Fruit fly (Drosophila melanogaster) whole organism, embryonic: ENCODE data around the gene Syx13.
A peak's percentile ranks its signal among the peaks of the same experiment; 100 is the strongest.

ENCODE experiments used
- Ada2b ChIP-seq: fragments of 200-800 bp; sonication (Bioruptor generic); IDR thresholded peaks from 2 replicates; pipeline ENCODE4 v1.3.6; 2022; ENCODE audit warnings: missing biosample characterization, missing genetic modification characterization
- Asciz ChIP-seq: fragments of 200-800 bp; sonication (Bioruptor generic); optimal IDR thresholded peaks from 2 replicates; lab custom pipeline; 2017; ENCODE audit warnings: missing biosample characterization, mild to moderate bottlenecking, missing genetic modification characterization, missing genetic modification reagents
- Awh ChIP-seq: fragments of 200-800 bp; sonication (Bioruptor generic); IDR thresholded peaks from 2 replicates; pipeline ENCODE4, ENCODE4 v1.3.6; 2022; ENCODE audit warnings: missing biosample characterization, missing genetic modification characterization
- Bgb ChIP-seq: fragments of 200-800 bp; sonication (Bioruptor generic); IDR thresholded peaks from 2 replicates; pipeline ENCODE4 v1.3.6; 2022; ENCODE audit warnings: missing biosample characterization, missing genetic modification characterization; ENCODE audit not compliant: partially characterized antibody
- CG10543 ChIP-seq: fragments of 200-800 bp; sonication (Bioruptor generic); optimal IDR thresholded peaks from 3 replicates; lab custom pipeline; 2017; ENCODE audit warnings: missing biosample characterization, mild to moderate bottlenecking, missing genetic modification characterization, moderate library complexity
- CG10959 ChIP-seq: fragments of 200-800 bp; sonication (Bioruptor generic); IDR thresholded peaks from 2 replicates; pipeline ENCODE4 v1.3.6; 2022; ENCODE audit warnings: missing biosample characterization, missing genetic modification characterization
- CG11695 ChIP-seq: fragments of 200-800 bp; sonication (Bioruptor generic); IDR thresholded peaks from 3 replicates; pipeline ENCODE4 v1.3.6; 2022; ENCODE audit warnings: missing biosample characterization, missing genetic modification characterization
- CG14667 ChIP-seq: fragments of 200-800 bp; sonication (Bioruptor generic); IDR thresholded peaks from 2 replicates; pipeline ENCODE4 v1.3.6; 2022; ENCODE audit warnings: missing biosample characterization, missing genetic modification characterization
- CG15073 ChIP-seq: fragments of 200-800 bp; sonication (Bioruptor generic); optimal IDR thresholded peaks from 2 replicates; lab custom pipeline; 2016; ENCODE audit warnings: missing biosample characterization, missing genetic modification characterization
- CG18476 ChIP-seq: fragments of 200-800 bp; sonication (Bioruptor generic); optimal IDR thresholded peaks from 2 replicates; lab custom pipeline; 2016; ENCODE audit warnings: missing biosample characterization, mild to moderate bottlenecking, missing genetic modification characterization
- CG2199 ChIP-seq: fragments of 200-800 bp; sonication (Bioruptor generic); IDR thresholded peaks from 3 replicates; pipeline ENCODE4 v1.3.6; 2022; ENCODE audit warnings: missing biosample characterization, missing genetic modification characterization
- CG31224 ChIP-seq: fragments of 200-800 bp; sonication (Bioruptor generic); IDR thresholded peaks from 2 replicates; pipeline ENCODE4 v1.3.6; 2022; ENCODE audit warnings: missing biosample characterization, missing genetic modification characterization
- CG33213 ChIP-seq: fragments of 200-800 bp; sonication (Bioruptor generic); optimal IDR thresholded peaks from 3 replicates; lab custom pipeline; 2016; ENCODE audit warnings: missing biosample characterization, missing genetic modification characterization
- CG4707 ChIP-seq: fragments of 200-800 bp; sonication (Bioruptor generic); optimal IDR thresholded peaks from 2 replicates; lab custom pipeline; 2018; ENCODE audit warnings: missing biosample characterization, mild to moderate bottlenecking, missing genetic modification characterization, moderate library complexity
- CG6175 ChIP-seq: fragments of 200-800 bp; sonication (Bioruptor generic); IDR thresholded peaks from 3 replicates; pipeline ENCODE4 v1.3.6; 2022; ENCODE audit warnings: missing biosample characterization, missing genetic modification characterization
- CG7372 ChIP-seq: fragments of 200-800 bp; sonication (Bioruptor generic); IDR thresholded peaks from 2 replicates; pipeline ENCODE4 v1.3.6; 2022; ENCODE audit warnings: missing biosample characterization, missing genetic modification characterization
- CG9797 ChIP-seq: fragments of 200-800 bp; sonication (Bioruptor generic); optimal IDR thresholded peaks from 3 replicates; lab custom pipeline; 2018; ENCODE audit warnings: missing biosample characterization, mild to moderate bottlenecking, missing genetic modification characterization
- Dek ChIP-seq: fragments of 200-800 bp; sonication (Bioruptor generic); optimal IDR thresholded peaks from 3 replicates; lab custom pipeline; 2019; ENCODE audit warnings: missing biosample characterization, mild to moderate bottlenecking, missing genetic modification characterization, moderate library complexity
- Dip3 ChIP-seq: fragments of 200-800 bp; sonication (Bioruptor generic); optimal IDR thresholded peaks from 3 replicates; lab custom pipeline; 2016; ENCODE audit warnings: missing biosample characterization, missing genetic modification characterization
- Elba2 ChIP-seq: fragments of 200-800 bp; sonication (Bioruptor generic); optimal IDR thresholded peaks from 3 replicates; lab custom pipeline; 2016; ENCODE audit warnings: missing biosample characterization, missing genetic modification characterization
- Fer3 ChIP-seq: fragments of 200-800 bp; sonication (Bioruptor generic); optimal IDR thresholded peaks from 2 replicates; lab custom pipeline; 2018; ENCODE audit warnings: missing biosample characterization, mild to moderate bottlenecking, missing genetic modification characterization, moderate library complexity
- H15 ChIP-seq: fragments of 200-800 bp; sonication (Bioruptor generic); IDR thresholded peaks from 3 replicates; pipeline ENCODE4 v1.3.6; 2022; ENCODE audit warnings: missing biosample characterization, missing genetic modification characterization
- HHEX ChIP-seq: fragments of 200-800 bp; sonication (Bioruptor generic); optimal IDR thresholded peaks from 3 replicates; lab custom pipeline; 2017; ENCODE audit warnings: missing biosample characterization, mild to moderate bottlenecking, missing genetic modification characterization, missing genetic modification reagents
- HLHmδ ChIP-seq: fragments of 200-800 bp; sonication (Bioruptor generic); optimal IDR thresholded peaks from 2 replicates; lab custom pipeline; 2018; ENCODE audit warnings: missing biosample characterization, mild to moderate bottlenecking, missing genetic modification characterization, moderate library complexity
- Mes4 ChIP-seq: fragments of 200-800 bp; sonication (Bioruptor generic); optimal IDR thresholded peaks from 2 replicates; lab custom pipeline; 2016; ENCODE audit warnings: missing biosample characterization, missing genetic modification characterization
- NFAT ChIP-seq: fragments of 200-800 bp; sonication (Bioruptor generic); IDR thresholded peaks from 2 replicates; pipeline ENCODE4 v1.3.6; 2022; ENCODE audit warnings: missing biosample characterization, missing genetic modification characterization
- Ptx1 ChIP-seq: fragments of 200-800 bp; sonication (Bioruptor generic); IDR thresholded peaks from 2 replicates; pipeline ENCODE4 v1.3.6; 2022; ENCODE audit warnings: missing biosample characterization, missing genetic modification characterization
- Ravus ChIP-seq: fragments of 200-800 bp; sonication (Bioruptor generic); IDR thresholded peaks from 2 replicates; pipeline ENCODE4 v1.3.6; 2022; ENCODE audit warnings: missing biosample characterization, missing genetic modification characterization
- Sry-β ChIP-seq: fragments of 200-800 bp; sonication (Bioruptor generic); optimal IDR thresholded peaks from 2 replicates; lab custom pipeline; 2018; ENCODE audit warnings: missing biosample characterization, mild to moderate bottlenecking, missing genetic modification characterization, moderate library complexity
- amos ChIP-seq: fragments of 200-800 bp; sonication (Bioruptor generic); IDR thresholded peaks from 2 replicates; pipeline ENCODE4 v1.3.6; 2022; ENCODE audit warnings: missing biosample characterization, missing genetic modification characterization; ENCODE audit not compliant: partially characterized antibody
- bbx ChIP-seq: fragments of 200-800 bp; sonication (Bioruptor generic); IDR thresholded peaks from 2 replicates; pipeline ENCODE4 v1.3.6; 2022; ENCODE audit warnings: missing biosample characterization, missing genetic modification characterization; ENCODE audit not compliant: partially characterized antibody
- bcd ChIP-seq: fragments of 200-800 bp; sonication (Bioruptor generic); optimal IDR thresholded peaks from 2 replicates; lab custom pipeline; 2017; ENCODE audit warnings: missing biosample characterization, mild to moderate bottlenecking, missing genetic modification characterization
- cato ChIP-seq: fragments of 200-800 bp; sonication (Bioruptor generic); optimal IDR thresholded peaks from 2 replicates; lab custom pipeline; 2016; ENCODE audit warnings: missing biosample characterization, missing genetic modification characterization, borderline replicate concordance
- cg ChIP-seq: fragments of 200-800 bp; sonication (Bioruptor generic); optimal IDR thresholded peaks from 3 replicates; lab custom pipeline; 2019; ENCODE audit warnings: missing biosample characterization, mild to moderate bottlenecking, missing genetic modification characterization, moderate library complexity
- esg ChIP-seq: fragments of 200-800 bp; sonication (Bioruptor generic); conservative IDR thresholded peaks from 2 replicates; pipeline ENCODE4 v1.3.6; 2022; ENCODE audit warnings: missing biosample characterization, missing genetic modification characterization
- hkb ChIP-seq, 2 experiments: fragments of 200-800 bp in 1 of 2; fragments of >200 bp in 1 of 2; sonication (Bioruptor generic) in 1 of 2; IDR thresholded peaks in 1 of 2; optimal IDR thresholded peaks in 1 of 2; 2 replicates each; pipeline versions ENCODE4 v1.3.6 to Lab custom; 2017 to 2022; ENCODE audit warnings: missing biosample characterization in 1 of 2, missing genetic modification characterization in 1 of 2
- ken ChIP-seq: fragments of 200-800 bp; sonication (Bioruptor generic); IDR thresholded peaks from 3 replicates; pipeline ENCODE4 v1.3.6; 2022; ENCODE audit warnings: missing biosample characterization, missing genetic modification characterization
- knrl ChIP-seq: fragments of 200-800 bp; sonication (Bioruptor generic); IDR thresholded peaks from 3 replicates; pipeline ENCODE4 v1.3.6; 2022; ENCODE audit warnings: missing biosample characterization, missing genetic modification characterization; ENCODE audit not compliant: partially characterized antibody
- peb ChIP-seq: fragments of 200-800 bp; sonication (Bioruptor generic); IDR thresholded peaks from 2 replicates; pipeline ENCODE4 v1.3.6; 2022; ENCODE audit warnings: missing biosample characterization, missing genetic modification characterization
- pum ChIP-seq: fragments of 200-800 bp; sonication (Bioruptor generic); optimal IDR thresholded peaks from 2 replicates; lab custom pipeline; 2016; ENCODE audit warnings: missing biosample characterization, missing genetic modification characterization
- scrt ChIP-seq: fragments of 200-800 bp; sonication (Bioruptor generic); optimal IDR thresholded peaks from 2 replicates; lab custom pipeline; 2018; ENCODE audit warnings: missing biosample characterization, mild to moderate bottlenecking, missing genetic modification characterization, moderate library complexity
- sna ChIP-seq: fragments of 200-800 bp; sonication (Bioruptor generic); IDR thresholded peaks from 2 replicates; pipeline ENCODE4 v1.3.6; 2022; ENCODE audit warnings: missing biosample characterization, missing genetic modification characterization; ENCODE audit not compliant: partially characterized antibody
- trh ChIP-seq: fragments of 200-800 bp; sonication (Bioruptor generic); optimal IDR thresholded peaks from 2 replicates; lab custom pipeline; 2016; ENCODE audit warnings: missing biosample characterization, missing genetic modification characterization
- unc-4 ChIP-seq: fragments of 200-800 bp; sonication (Bioruptor generic); IDR thresholded peaks from 2 replicates; pipeline ENCODE4 v1.3.6; 2022; ENCODE audit warnings: missing biosample characterization, missing genetic modification characterization; ENCODE audit not compliant: partially characterized antibody
- vvl ChIP-seq: fragments of 200-800 bp; sonication (Bioruptor generic); IDR thresholded peaks from 2 replicates; pipeline ENCODE4 v1.3.6; 2022; ENCODE audit warnings: missing biosample characterization, missing genetic modification characterization
- zf30C ChIP-seq: fragments of 200-800 bp; sonication (Bioruptor generic); optimal IDR thresholded peaks from 3 replicates; lab custom pipeline; 2018; ENCODE audit warnings: missing biosample characterization, mild to moderate bottlenecking, missing genetic modification characterization
- zfh1 ChIP-seq: fragments of 200-800 bp; sonication (Bioruptor generic); IDR thresholded peaks from 3 replicates; pipeline ENCODE4 v1.3.6; 2022; ENCODE audit warnings: missing biosample characterization, missing genetic modification characterization

Syx13 gene

DNA sequence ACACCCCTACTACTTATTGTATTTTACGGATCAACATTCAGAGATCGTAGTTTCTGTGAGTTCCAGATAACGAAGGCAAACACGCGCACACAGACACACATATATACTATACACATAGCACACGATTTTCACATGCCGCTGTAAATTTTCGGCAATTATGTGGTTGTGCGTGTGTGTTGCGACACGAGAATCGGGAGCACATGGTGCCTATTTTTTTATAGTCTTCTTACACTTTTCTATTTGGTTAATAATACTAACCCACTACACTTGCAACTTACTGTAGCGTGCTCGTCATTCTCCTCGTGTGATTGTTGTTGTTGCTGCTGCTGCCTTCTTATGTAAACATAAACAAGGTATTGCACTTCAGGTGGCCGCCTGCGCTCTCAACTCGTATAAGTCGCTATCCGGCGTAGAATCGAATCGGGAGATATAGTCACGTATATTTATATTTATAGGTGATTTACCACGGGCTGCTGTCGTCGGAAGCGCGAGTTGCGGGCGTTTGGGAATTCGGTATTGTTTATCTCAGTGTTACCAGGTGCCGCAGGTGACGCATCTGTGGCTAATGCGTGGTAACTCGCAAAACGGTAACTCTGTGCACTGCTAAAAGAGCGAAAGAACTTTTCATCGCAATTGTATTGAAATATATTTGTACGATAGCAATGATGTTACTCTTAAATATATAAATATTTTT lies 21.9 kb upstream of the Syx13 start, which contains the start of gene Adk2 (continued):
- peak; percentile 53 for TF ChIP-seq amos
- TF ChIP-seq CG15073, result peak; percentile 19
- peak; percentile 8; the same call in 1 of the 2 replicates for TF ChIP-seq CG7372 (GFP tag; lab: Robert Waterston, UW)
- TF ChIP-seq Ptx1 (GFP tag; lab: Robert Waterston, UW), result peak; percentile 71
- TF ChIP-seq Awh (GFP tag; lab: Robert Waterston, UW), result peak; percentile 50; the same call in 1 of the 2 replicates
- peak; percentile 74 for TF ChIP-seq HLHmδ
- TF ChIP-seq Dip3 (GFP tag; lab: Kevin White, UChicago), result peak; percentile 18
- TF ChIP-seq peb (GFP tag; lab: Robert Waterston, UW), result no peak
- no peak for TF ChIP-seq CG4707 (GFP tag; lab: Kevin White, UChicago)
- TF ChIP-seq CG11695 (GFP tag; lab: Robert Waterston, UW), result 0 out of 3 replicates have a peak, but pooled peaks have one; percentile 14
- no peak for TF ChIP-seq cato (GFP tag; lab: Kevin White, UChicago)
- TF ChIP-seq Sry-β (GFP tag; lab: Kevin White, UChicago), result no peak
- TF ChIP-seq hkb (optimal IDR thresholded peaks at IDR 0.05; lab: Kevin White, UChicago), result no peak
- TF ChIP-seq hkb (GFP tag; IDR thresholded peaks at IDR 0.05; lab: Robert Waterston, UW), result 0 out of 2 replicates have a peak, but pooled peaks have one; percentile 26
- TF ChIP-seq cg (GFP tag; lab: Kevin White, UChicago), result peak; percentile 89
- TF ChIP-seq unc-4 (GFP tag; lab: Robert Waterston, UW), result 0 out of 2 replicates have a peak, but pooled peaks have one; percentile 29
- peak; percentile 61; the same call in 2 of the 3 replicates for TF ChIP-seq zfh1 (GFP tag; lab: Robert Waterston, UW)
- TF ChIP-seq Elba2, result peak; percentile 8
- TF ChIP-seq CG2199, result 0 out of 3 replicates have a peak, but pooled peaks have one; percentile 19
- peak; percentile 56 for TF ChIP-seq vvl (GFP tag; lab: Robert Waterston, UW)
- TF ChIP-seq knrl (GFP tag; lab: Robert Waterston, UW), result no peak; the same call in 2 of the 3 replicates
- peak; percentile 51; the same call in 1 of the 2 replicates for TF ChIP-seq CG14667
- TF ChIP-seq scrt (GFP tag; lab: Kevin White, UChicago), result peak; percentile 10
- no peak for TF ChIP-seq Ravus
- TF ChIP-seq zf30C (GFP tag; lab: Kevin White, UChicago), result peak; percentile 74
- peak; percentile 33 for TF ChIP-seq HHEX (GFP tag; lab: Kevin White, UChicago)
- TF ChIP-seq pum, result no peak
- peak; percentile 11; the same call in 1 of the 2 replicates for TF ChIP-seq esg (GFP tag; lab: Robert Waterston, UW)
- TF ChIP-seq NFAT, result peak; percentile 80
- peak; percentile 29; the same call in 1 of the 2 replicates for TF ChIP-seq CG10959
- TF ChIP-seq CG6175 (GFP tag; lab: Robert Waterston, UW), result no peak
- no peak for TF ChIP-seq Dek (tag; lab: Kevin White, UChicago)
- peak; percentile 25 for TF ChIP-seq CG33213 (GFP tag; lab: Kevin White, UChicago)
- TF ChIP-seq Bgb (GFP tag; lab: Robert Waterston, UW), result peak; percentile 53
- peak; percentile 26; the same call in 1 of the 2 replicates for TF ChIP-seq CG31224 (GFP tag; lab: Robert Waterston, UW)
- peak; percentile 11 for TF ChIP-seq Mes4 (GFP tag; lab: Kevin White, UChicago)
- 0 out of 3 replicates have a peak, but pooled peaks have one; percentile 39 for TF ChIP-seq ken (GFP tag; lab: Robert Waterston, UW)
- TF ChIP-seq bbx (GFP tag; lab: Robert Waterston, UW), result 0 out of 2 replicates have a peak, but pooled peaks have one; percentile 48
- TF ChIP-seq sna, result peak; percentile 23; the same call in 1 of the 2 replicates
- TF ChIP-seq bcd (GFP tag; lab: Kevin White, UChicago), result no peak
- TF ChIP-seq CG10543 (GFP tag; lab: Kevin White, UChicago), result peak; percentile 27
- TF ChIP-seq H15 (GFP tag; lab: Robert Waterston, UW), result 0 out of 3 replicates have a peak, but pooled peaks have one; percentile 39
- peak; percentile 75 for TF ChIP-seq CG9797 (GFP tag; lab: Kevin White, UChicago)
- peak; percentile 10 for TF ChIP-seq Fer3
- TF ChIP-seq trh (GFP tag; lab: Kevin White, UChicago), result no peak
- no peak for TF ChIP-seq CG18476 (GFP tag; lab: Kevin White, UChicago)
- no peak for TF ChIP-seq Asciz (GFP tag; lab: Kevin White, UChicago)
- peak; percentile 51 for TF ChIP-seq Ada2b
